Worm (Caenorhabditis elegans) whole organism, young adult: ENCODE measurements around the gene nceh-1.

ENCODE experiments used
- B0261.1 ChIP-seq: sonication (generic microtip); optimal IDR thresholded peaks from 2 replicates; lab custom pipeline; 2016; ENCODE audit warnings: mild to moderate bottlenecking, missing genetic modification characterization, moderate library complexity, missing compliant biosample characterization
- F10E7.11 ChIP-seq: sonication (generic microtip); optimal IDR thresholded peaks from 2 replicates; lab custom pipeline; 2017; ENCODE audit warnings: mild to moderate bottlenecking, missing genetic modification characterization, moderate library complexity, missing compliant biosample characterization
- F57A8.1 ChIP-seq: fragments of 200-800 bp; sonication (Bioruptor generic); optimal IDR thresholded peaks from 2 replicates; lab custom pipeline; 2018; ENCODE audit warnings: mild to moderate bottlenecking, missing genetic modification characterization, moderate library complexity, missing compliant biosample characterization
- T26A5.8 ChIP-seq: sonication (generic microtip); optimal IDR thresholded peaks from 2 replicates; lab custom pipeline; 2016; ENCODE audit warnings: missing genetic modification characterization, missing compliant biosample characterization
- Y79H2A.3 ChIP-seq: fragments of 200-800 bp; sonication (Bioruptor generic); conservative IDR thresholded peaks from 2 replicates; pipeline ENCODE4 v1.3.6; 2022; ENCODE audit warnings: missing genetic modification reagents, missing genetic modification characterization, missing compliant biosample characterization
- ZK185.1 ChIP-seq: sonication (generic microtip); optimal IDR thresholded peaks from 2 replicates; lab custom pipeline; 2016; ENCODE audit warnings: mild to moderate bottlenecking, missing genetic modification characterization, missing compliant biosample characterization; ENCODE audit not compliant: poor library complexity, severe bottlenecking
- bed-2 ChIP-seq: fragments of 200-800 bp; sonication (Bioruptor generic); IDR thresholded peaks from 2 replicates; pipeline ENCODE4 v1.3.6; 2022; ENCODE audit warnings: missing genetic modification reagents, missing genetic modification characterization, missing compliant biosample characterization
- cebp-1 ChIP-seq, 2 experiments: fragments of 200-800 bp in 1 of 2; sonication (Bioruptor generic) in 1 of 2; sonication (generic microtip) in 1 of 2; IDR thresholded peaks in 1 of 2; optimal IDR thresholded peaks in 1 of 2; 2 replicates each; pipeline versions ENCODE4 v1.3.6 to Lab custom; 2017 to 2022; ENCODE audit warnings: missing compliant biosample characterization in 2 of 2, missing genetic modification characterization in 2 of 2, mild to moderate bottlenecking in 1 of 2, missing genetic modification reagents in 1 of 2, moderate library complexity in 1 of 2
- ceh-40 ChIP-seq: fragments of 200-800 bp; sonication (Bioruptor generic); IDR thresholded peaks from 2 replicates; pipeline ENCODE4 v1.3.6; 2022; ENCODE audit warnings: missing genetic modification characterization, missing compliant biosample characterization
- ceh-79 ChIP-seq: sonication (generic microtip); optimal IDR thresholded peaks from 2 replicates; lab custom pipeline; 2017; ENCODE audit warnings: mild to moderate bottlenecking, missing genetic modification characterization, missing compliant biosample characterization
- egl-18 ChIP-seq: fragments of 200-800 bp; sonication (Bioruptor generic); IDR thresholded peaks from 2 replicates; pipeline ENCODE4 v1.3.6; 2022; ENCODE audit warnings: missing genetic modification reagents, missing genetic modification characterization, missing compliant biosample characterization
- hmg-1.2 ChIP-seq: fragments of 200-800 bp; sonication (Bioruptor generic); IDR thresholded peaks from 2 replicates; pipeline ENCODE4 v1.3.6; 2022; ENCODE audit warnings: missing genetic modification reagents, missing genetic modification characterization, missing compliant biosample characterization
- hrde-1 ChIP-seq: sonication (generic microtip); optimal IDR thresholded peaks from 2 replicates; lab custom pipeline; 2016; ENCODE audit warnings: missing genetic modification characterization, mild to moderate bottlenecking, missing compliant biosample characterization, moderate library complexity, missing genotype, missing genetic modification reagents, borderline replicate concordance
- lin-26 ChIP-seq: fragments of 200-800 bp; sonication (Bioruptor generic); IDR thresholded peaks from 2 replicates; pipeline ENCODE4 v1.3.6; 2022; ENCODE audit warnings: missing genetic modification reagents, missing genetic modification characterization, missing compliant biosample characterization
- lin-35 ChIP-seq, 3 experiments: fragments of 150-350 bp in 2 of 3; sonication (generic microtip) in 1 of 3; optimal IDR thresholded peaks; 2 replicates each; lab custom pipeline; 2014 to 2018; ENCODE audit warnings: missing biosample characterization in 3 of 3, missing genetic modification characterization in 3 of 3, missing genetic modification reagents in 3 of 3
- lir-1 ChIP-seq: fragments of 200-800 bp; sonication (Bioruptor generic); conservative IDR thresholded peaks from 2 replicates; pipeline ENCODE4 v1.3.6; 2022; ENCODE audit warnings: missing genetic modification reagents, missing genetic modification characterization, missing compliant biosample characterization
- lsy-27 ChIP-seq: sonication (generic microtip); optimal IDR thresholded peaks from 2 replicates; lab custom pipeline; 2017; ENCODE audit warnings: missing genetic modification characterization, mild to moderate bottlenecking, missing compliant biosample characterization, antibody characterized with exemption, missing genotype, borderline replicate concordance; ENCODE audit not compliant: insufficient read depth
- madf-8 ChIP-seq: fragments of 200-800 bp; sonication (Bioruptor generic); conservative IDR thresholded peaks from 2 replicates; pipeline ENCODE4 v1.3.6; 2022; ENCODE audit warnings: missing genetic modification reagents, missing genetic modification characterization, missing compliant biosample characterization
- mcd-1 ChIP-seq: fragments of 200-800 bp; sonication (Bioruptor generic); IDR thresholded peaks from 2 replicates; pipeline ENCODE4 v1.3.6; 2022; ENCODE audit warnings: missing genetic modification reagents, missing genetic modification characterization, missing compliant biosample characterization
- mxl-1 ChIP-seq: sonication (generic microtip); optimal IDR thresholded peaks from 2 replicates; lab custom pipeline; 2016; ENCODE audit warnings: missing genetic modification characterization, missing compliant biosample characterization
- nfya-2 ChIP-seq: fragments of 200-800 bp; sonication (Bioruptor generic); IDR thresholded peaks from 2 replicates; pipeline ENCODE4 v1.3.6; 2022; ENCODE audit warnings: missing genetic modification reagents, missing genetic modification characterization, missing compliant biosample characterization
- nfyb-1 ChIP-seq: fragments of 200-800 bp; sonication (Bioruptor generic); IDR thresholded peaks from 2 replicates; pipeline ENCODE4 v1.3.6; 2022; ENCODE audit warnings: missing genetic modification reagents, missing genetic modification characterization, missing compliant biosample characterization
- rpc-1 ChIP-seq, 2 experiments: fragments of 150-350 bp in 1 of 2; sonication (generic microtip) in 1 of 2; optimal IDR thresholded peaks; 2 replicates each; lab custom pipeline; 2014 to 2018; ENCODE audit warnings: missing biosample characterization in 1 of 2, missing genetic modification characterization in 1 of 2, missing genetic modification reagents in 1 of 2, missing genotype in 1 of 2
- sea-2 ChIP-seq: fragments of 200-800 bp; sonication (Bioruptor generic); IDR thresholded peaks from 2 replicates; pipeline ENCODE4 v1.3.6; 2022; ENCODE audit warnings: missing genetic modification characterization, missing compliant biosample characterization
- snpc-1.1 ChIP-seq: sonication (generic microtip); optimal IDR thresholded peaks from 2 replicates; lab custom pipeline; 2017; ENCODE audit warnings: missing genetic modification characterization, mild to moderate bottlenecking, missing compliant biosample characterization, antibody characterized with exemption, moderate library complexity, missing genotype, missing genetic modification reagents; ENCODE audit not compliant: insufficient read depth
- snpc-3.4 ChIP-seq: sonication (generic microtip); optimal IDR thresholded peaks from 2 replicates; lab custom pipeline; 2017; ENCODE audit warnings: missing genetic modification characterization, mild to moderate bottlenecking, missing compliant biosample characterization, antibody characterized with exemption, moderate library complexity, missing genotype, missing genetic modification reagents
- snpc-4 ChIP-seq, 5 experiments: fragments of 150-350 bp in 1 of 5; sonication (generic microtip) in 4 of 5; optimal IDR thresholded peaks; 2 replicates each; lab custom pipeline; 2014 to 2018; ENCODE audit warnings: missing genetic modification characterization in 5 of 5, missing biosample characterization in 3 of 5, antibody characterized with exemption in 2 of 5, mild to moderate bottlenecking in 2 of 5, missing compliant biosample characterization in 2 of 5, missing genotype in 2 of 5, moderate library complexity in 2 of 5, missing genetic modification reagents in 1 of 5
- tbp1 ChIP-seq: fragments of 200-800 bp; sonication (Bioruptor generic); optimal IDR thresholded peaks from 2 replicates; lab custom pipeline; 2018; ENCODE audit warnings: mild to moderate bottlenecking, missing genetic modification characterization, missing compliant biosample characterization
- tlf-1 ChIP-seq: fragments of 200-800 bp; sonication (Bioruptor generic); optimal IDR thresholded peaks from 2 replicates; lab custom pipeline; 2018; ENCODE audit warnings: mild to moderate bottlenecking, missing genetic modification characterization, missing compliant biosample characterization
- ztf-18 ChIP-seq: sonication (generic microtip); optimal IDR thresholded peaks from 2 replicates; lab custom pipeline; 2016; ENCODE audit warnings: missing genotype, mild to moderate bottlenecking, missing genetic modification characterization, missing compliant biosample characterization
- ztf-28 ChIP-seq: fragments of 200-800 bp; sonication (Bioruptor generic); IDR thresholded peaks from 2 replicates; pipeline ENCODE4 v1.3.6; 2022; ENCODE audit warnings: missing genetic modification reagents, missing genetic modification characterization, missing compliant biosample characterization

Gene nceh-1

ce11 chrV:19391242-19391641, 14.0 kb downstream of the nceh-1 start:
- TF ChIP-seq nfya-2 (GFP tag; lab: Robert Waterston, UW): no peak
- no peak for TF ChIP-seq lin-35 (GFP tag; optimal IDR thresholded peaks at IDR 0.05; lab: Kevin White, UChicago)
- TF ChIP-seq hmg-1.2 (GFP tag; lab: Robert Waterston, UW): peak; percentile 76
- TF ChIP-seq Y79H2A.3 (GFP tag; lab: Robert Waterston, UW): no peak
- TF ChIP-seq ceh-79 (tag; lab: Kevin White, UChicago): no peak

- TF ChIP-seq snpc-4 (GFP tag; optimal IDR thresholded peaks at IDR 0.05; lab: Kevin White, UChicago) (no peak), snpc-4 (tag; optimal IDR thresholded peaks at IDR 0.05; lab: Kevin White, UChicago) (no peak), tbp1 (GFP tag; lab: Kevin White, UChicago) (peak; percentile 35), rpc-1 (optimal IDR thresholded peaks at IDR 0.05; lab: Kevin White, UChicago) (no peak), rpc-1 (tag; optimal IDR thresholded peaks at IDR 0.05; lab: Kevin White, UChicago) (peak; percentile 46), mxl-1 (tag; lab: Kevin White, UChicago) (no peak), mcd-1 (GFP tag; lab: Robert Waterston, UW) (no peak), ceh-79 (tag; lab: Kevin White, UChicago) (no peak), lin-26 (GFP tag; lab: Robert Waterston, UW) (no peak)
These were observed 17.5 kb downstream of the nceh-1 start, which contains the start of gene C25F9.8 for ce11 chrV:19394750-19395149. Gene C25F9.8, plus strand, starts transcription at chrV:19395050.

DNA sequence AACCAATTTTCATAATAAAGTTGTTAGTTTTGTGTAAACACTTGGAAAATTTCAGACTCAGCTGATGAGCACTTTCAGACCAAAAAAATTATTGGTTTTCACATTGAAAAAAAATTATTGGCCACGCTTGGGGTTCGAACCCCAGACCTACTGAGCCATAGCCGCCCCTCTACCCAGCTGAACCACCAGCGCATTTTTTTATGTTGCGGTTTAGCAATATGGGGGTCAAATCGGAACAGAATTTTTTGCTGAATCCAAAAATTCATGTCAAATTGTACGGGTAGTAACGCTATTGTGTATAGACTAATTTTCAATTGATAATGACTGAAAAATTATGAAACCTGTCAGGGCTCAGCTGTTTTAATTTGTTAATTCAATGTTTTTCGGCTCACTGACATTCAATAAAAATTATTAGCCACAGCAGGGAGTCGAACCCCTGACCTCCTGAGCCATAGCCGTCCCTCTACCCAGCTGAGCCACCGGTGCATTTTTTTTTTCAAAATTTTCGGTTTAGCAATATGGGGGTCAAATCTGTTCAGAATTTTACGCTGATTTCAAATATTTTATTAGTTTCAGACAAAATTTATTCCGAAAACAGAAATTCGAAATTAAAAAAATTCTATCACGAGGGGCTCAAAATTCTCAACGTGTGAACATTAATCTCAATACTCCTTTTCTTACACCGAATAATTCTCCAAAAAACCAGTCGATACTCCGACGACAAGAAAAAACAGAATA, 19.5 kb downstream of the nceh-1 start:
- TF ChIP-seq B0261.1 (peak; percentile 37), rpc-1 (optimal IDR thresholded peaks at IDR 0.05; lab: Kevin White, UChicago) (peak; percentile 22), rpc-1 (tag; optimal IDR thresholded peaks at IDR 0.05; lab: Kevin White, UChicago) (peak; percentile 66), nfyb-1 (no peak), F10E7.11 (tag; lab: Kevin White, UChicago) (no peak), ztf-18 (tag; lab: Kevin White, UChicago) (peak; percentile 4), tbp1 (GFP tag; lab: Kevin White, UChicago) (peak; percentile 78)

DNA sequence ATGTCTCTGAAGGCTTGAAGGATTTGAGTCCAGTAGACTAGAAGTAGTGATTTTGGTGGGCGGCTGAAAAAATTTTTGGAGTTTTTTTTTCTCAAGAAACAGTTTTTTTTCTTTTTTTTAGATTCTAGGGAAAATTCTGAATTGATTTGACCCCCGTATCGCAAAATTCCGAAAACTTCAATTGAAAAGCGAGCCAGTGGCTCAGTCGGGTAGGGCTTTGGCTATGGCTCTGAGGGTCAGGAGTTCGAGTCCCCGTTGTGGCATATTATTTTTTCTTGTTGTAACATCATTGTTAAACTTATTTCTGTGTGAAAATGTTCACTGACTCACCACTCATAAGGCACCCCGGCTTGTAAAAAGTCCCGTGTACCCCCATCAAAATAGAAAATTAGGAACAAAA, 21.2 kb downstream of the nceh-1 start:
- TF ChIP-seq tlf-1 (no peak), tbp1 (GFP tag; lab: Kevin White, UChicago) (peak; percentile 64), rpc-1 (optimal IDR thresholded peaks at IDR 0.05; lab: Kevin White, UChicago) (peak; percentile 8), rpc-1 (tag; optimal IDR thresholded peaks at IDR 0.05; lab: Kevin White, UChicago) (peak; percentile 56)

ce11 chrV:19398882-19399281, 21.6 kb downstream of the nceh-1 start, which contains the start of gene C25F9.13:
Gene C25F9.13, minus strand, starts transcription at chrV:19398982.
- TF ChIP-seq T26A5.8 (no peak), sea-2 (GFP tag; lab: Robert Waterston, UW) (no peak), snpc-3.4 (tag; lab: Kevin White, UChicago) (no peak), hrde-1 (tag; lab: Kevin White, UChicago) (no peak), nfya-2 (GFP tag; lab: Robert Waterston, UW) (no peak), lir-1 (no peak), ceh-40 (GFP tag; lab: Robert Waterston, UW) (no peak)

DNA sequence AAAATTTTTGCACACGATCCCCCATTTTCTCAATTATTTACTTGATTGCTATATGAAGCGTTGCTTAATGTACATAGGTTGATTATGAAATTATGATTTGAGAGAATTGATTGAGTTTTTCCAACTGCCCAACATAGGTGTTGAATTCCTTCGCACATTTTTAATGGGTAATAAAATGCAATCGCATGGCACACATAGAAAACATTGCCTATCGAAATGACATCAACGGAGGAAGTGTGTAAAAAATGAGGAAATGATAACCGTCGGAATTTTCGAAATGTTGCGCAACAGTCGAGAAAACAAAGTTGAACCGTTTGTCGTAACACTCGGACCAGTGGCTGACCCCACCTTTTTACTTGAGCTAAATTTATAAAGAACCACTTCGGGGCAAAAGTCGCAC, 22.0 kb downstream of the nceh-1 start:
- TF ChIP-seq cebp-1 (GFP tag; IDR thresholded peaks at IDR 0.05; lab: Robert Waterston, UW) (peak; percentile 50; the same call in 1 of the 2 replicates), cebp-1 (tag; optimal IDR thresholded peaks at IDR 0.05; lab: Kevin White, UChicago) (peak; percentile 42)

ce11 chrV:19400619-19401018, 23.4 kb downstream of the nceh-1 start, which contains the start of gene srw-86:
Gene srw-86, minus strand, starts transcription at chrV:19400719.
- no peak for TF ChIP-seq F57A8.1 (GFP tag; lab: Kevin White, UChicago)
- TF ChIP-seq bed-2: no peak
- no peak for TF ChIP-seq madf-8
- TF ChIP-seq snpc-1.1 (tag; lab: Kevin White, UChicago): no peak
- TF ChIP-seq ZK185.1 (tag; lab: Kevin White, UChicago): no peak
- TF ChIP-seq ztf-28 (GFP tag; lab: Robert Waterston, UW): no peak
- no peak for TF ChIP-seq egl-18 (GFP tag; lab: Robert Waterston, UW)
- no peak for TF ChIP-seq lsy-27 (tag; lab: Kevin White, UChicago)
